Fruit fly (Drosophila melanogaster): ENCODE results near the gene CG42709.

CG42709 gene

dm6 chr3L:12749567-12750535, 40.1 kb upstream of the CG42709 start, which contains the start of the genes Klc and CG10984 (continued):
- TF ChIP-seq Atf-2 (GFP tag; optimal IDR thresholded peaks at IDR 0.05) (peak; percentile 63), dm (GFP tag; optimal IDR thresholded peaks at IDR 0.05) (peak; percentile 29), maf-S (GFP tag; optimal IDR thresholded peaks at IDR 0.05) (peak; percentile 28), slou (GFP tag; optimal IDR thresholded peaks at IDR 0.05) (no peak), CG7372 (GFP tag; IDR thresholded peaks at IDR 0.05) (peak; percentile 46), CG13296 (GFP tag; optimal IDR thresholded peaks at IDR 0.05) (peak; percentile 38), Taf1 (GFP tag; IDR thresholded peaks at IDR 0.05) (no peak), Ets97D (GFP tag; optimal IDR thresholded peaks at IDR 0.05) (peak; percentile 14), CG6654 (GFP tag; optimal IDR thresholded peaks at IDR 0.05) (peak; percentile 39), CG13123 (GFP tag; optimal IDR thresholded peaks at IDR 0.05) (no peak), Ssrp (tag; optimal IDR thresholded peaks at IDR 0.05) (peak; percentile 34), h (optimal IDR thresholded peaks at IDR 0.05) (no peak), lola (GFP tag; optimal IDR thresholded peaks at IDR 0.05) (no peak), CG13775 (GFP tag; optimal IDR thresholded peaks at IDR 0.05) (peak; percentile 27), Nf-YC (tag; optimal IDR thresholded peaks at IDR 0.05) (peak; percentile 6), fu2 (GFP tag; optimal IDR thresholded peaks at IDR 0.05) (peak; percentile 42), CG9437 (GFP tag; optimal IDR thresholded peaks at IDR 0.05) (no peak), Elba2 (GFP tag; optimal IDR thresholded peaks at IDR 0.05) (peak; percentile 38), CG4424 (GFP tag; optimal IDR thresholded peaks at IDR 0.05) (peak; percentile 50), knrl (GFP tag; IDR thresholded peaks at IDR 0.05; ENCODE audit: partially characterized antibody) (0 out of 3 replicates have a peak, but pooled peaks have one; percentile 33), CG10431 (GFP tag; optimal IDR thresholded peaks at IDR 0.05) (no peak), CG12104 (GFP tag; optimal IDR thresholded peaks at IDR 0.05) (peak; percentile 36), gcm (GFP tag; optimal IDR thresholded peaks at IDR 0.05) (peak; percentile 47), CG11456 (GFP tag; IDR thresholded peaks at IDR 0.05) (no peak; the same call in 2 of the 3 replicates), br (optimal IDR thresholded peaks at IDR 0.05) (no peak), Chrac-16 (GFP tag; optimal IDR thresholded peaks at IDR 0.05) (peak; percentile 58), ci (GFP tag; IDR thresholded peaks at IDR 0.05) (no peak), CG7357 (GFP tag; IDR thresholded peaks at IDR 0.05) (peak; percentile 47; the same call in 1 of the 3 replicates), CG11695 (GFP tag; IDR thresholded peaks at IDR 0.05) (peak; percentile 72; the same call in 2 of the 3 replicates), tll (GFP tag; optimal IDR thresholded peaks at IDR 0.05) (no peak), Atf3 (GFP tag; optimal IDR thresholded peaks at IDR 0.05) (peak; percentile 39), gem (tag; optimal IDR thresholded peaks at IDR 0.05) (peak; percentile 74), Dref (GFP tag; IDR thresholded peaks at IDR 0.05) (no peak), Side (GFP tag; optimal IDR thresholded peaks at IDR 0.05) (peak; percentile 61), CG11696 (GFP tag; IDR thresholded peaks at IDR 0.05) (0 out of 2 replicates have a peak, but pooled peaks have one; percentile 40), unc-4 (GFP tag; IDR thresholded peaks at IDR 0.05; ENCODE audit: partially characterized antibody) (0 out of 2 replicates have a peak, but pooled peaks have one; percentile 10), Hmx (GFP tag; optimal IDR thresholded peaks at IDR 0.05) (no peak), CG12942 (GFP tag; optimal IDR thresholded peaks at IDR 0.05) (peak; percentile 20), bcd (GFP tag; optimal IDR thresholded peaks at IDR 0.05) (no peak), Fer2 (tag; optimal IDR thresholded peaks at IDR 0.05) (no peak), gro (GFP tag; optimal IDR thresholded peaks at IDR 0.05) (peak; percentile 64), Ets65A (GFP tag) (peak; percentile 75), CG4707 (GFP tag; optimal IDR thresholded peaks at IDR 0.05) (no peak), Hr3 (GFP tag; optimal IDR thresholded peaks at IDR 0.05) (peak; percentile 43), rib (GFP tag; IDR thresholded peaks at IDR 0.05) (no peak), CG12071 (GFP tag; optimal IDR thresholded peaks at IDR 0.05) (no peak), CG1647 (GFP tag; optimal IDR thresholded peaks at IDR 0.05) (peak; percentile 45), jigr1 (GFP tag; IDR thresholded peaks at IDR 0.05) (peak; percentile 62; the same call in 1 of the 3 replicates), crol (GFP tag; IDR thresholded peaks at IDR 0.05) (no peak)
